Worm (Caenorhabditis elegans) whole organism, L2 larva: ENCODE measurements around the gene C50A2.7.

Source experiments
- C34F6.9 ChIP-seq: fragments of 150-350 bp; optimal IDR thresholded peaks from 2 replicates; lab custom pipeline; 2014; ENCODE audit warnings: missing biosample characterization, missing genetic modification characterization
- F13H6.1 ChIP-seq: sonication (generic microtip); optimal IDR thresholded peaks from 2 replicates; lab custom pipeline; 2016; ENCODE audit warnings: missing genetic modification characterization, missing compliant biosample characterization
- ZK546.5 ChIP-seq: sonication (generic microtip); optimal IDR thresholded peaks from 2 replicates; lab custom pipeline; 2017; ENCODE audit warnings: missing biosample characterization, missing genetic modification characterization
- alr-1 ChIP-seq: fragments of 150-350 bp; optimal IDR thresholded peaks from 2 replicates; lab custom pipeline; 2014; ENCODE audit warnings: missing biosample characterization, missing genetic modification characterization
- ama-1 ChIP-seq: fragments of 150-350 bp; optimal IDR thresholded peaks from 2 replicates; lab custom pipeline; 2018; ENCODE audit warnings: inconsistent platforms
- blmp-1 ChIP-seq: sonication (generic microtip); optimal IDR thresholded peaks from 2 replicates; lab custom pipeline; 2017; ENCODE audit warnings: missing genetic modification characterization, mild to moderate bottlenecking, missing compliant biosample characterization, antibody characterized with exemption, moderate library complexity; ENCODE audit not compliant: insufficient read depth
- ceh-16 ChIP-seq: fragments of 150-350 bp; optimal IDR thresholded peaks from 2 replicates; lab custom pipeline; 2014; ENCODE audit warnings: missing biosample characterization, missing genetic modification characterization
- crh-2 ChIP-seq: sonication (generic microtip); optimal IDR thresholded peaks from 2 replicates; lab custom pipeline; 2017; ENCODE audit warnings: missing biosample characterization, missing genetic modification characterization
- dmd-4 ChIP-seq: sonication (generic microtip); optimal IDR thresholded peaks from 2 replicates; lab custom pipeline; 2017; ENCODE audit warnings: missing biosample characterization, missing genetic modification characterization
- egl-27 ChIP-seq: sonication (generic microtip); optimal IDR thresholded peaks from 3 replicates; lab custom pipeline; 2017; ENCODE audit warnings: missing biosample characterization, missing genetic modification reagents, missing genetic modification characterization
- elt-1 ChIP-seq: fragments of 150-350 bp; optimal IDR thresholded peaks from 2 replicates; lab custom pipeline; 2014; ENCODE audit warnings: missing biosample characterization, missing genetic modification characterization
- elt-3 ChIP-seq: sonication (generic microtip); optimal IDR thresholded peaks from 2 replicates; lab custom pipeline; 2017; ENCODE audit warnings: missing biosample characterization, missing genetic modification characterization
- fos-1 ChIP-seq: fragments of 150-350 bp; optimal IDR thresholded peaks from 2 replicates; lab custom pipeline; 2014; ENCODE audit warnings: missing biosample characterization, missing genetic modification characterization
- gmeb-1 ChIP-seq: fragments of 150-350 bp; optimal IDR thresholded peaks from 2 replicates; lab custom pipeline; 2014; ENCODE audit warnings: missing biosample characterization, missing genetic modification characterization
- lin-11 ChIP-seq: fragments of 150-350 bp; sonication (generic microtip); optimal IDR thresholded peaks from 2 replicates; lab custom pipeline; 2014; ENCODE audit warnings: missing biosample characterization, missing genetic modification characterization, inconsistent platforms, mixed read lengths
- lin-39 ChIP-seq: fragments of 150-350 bp; optimal IDR thresholded peaks from 2 replicates; lab custom pipeline; 2014; ENCODE audit warnings: missing biosample characterization, missing genetic modification reagents, missing genetic modification characterization
- lsy-2 ChIP-seq, 2 experiments: fragments of 150-350 bp in 1 of 2; sonication (generic microtip) in 1 of 2; optimal IDR thresholded peaks; 2 replicates each; lab custom pipeline; 2014 to 2017; ENCODE audit warnings: missing biosample characterization in 2 of 2, missing genetic modification characterization in 2 of 2
- mab-5 ChIP-seq: fragments of 150-350 bp; optimal IDR thresholded peaks from 2 replicates; lab custom pipeline; 2014; ENCODE audit warnings: missing biosample characterization, missing genetic modification characterization
- mbf-1 ChIP-seq: sonication (generic microtip); optimal IDR thresholded peaks from 2 replicates; lab custom pipeline; 2017; ENCODE audit warnings: missing biosample characterization, missing genetic modification characterization
- mdl-1 ChIP-seq, 2 experiments: fragments of 150-350 bp in 1 of 2; sonication (generic microtip) in 1 of 2; optimal IDR thresholded peaks; 2 replicates each; lab custom pipeline; 2017; ENCODE audit warnings: missing biosample characterization in 2 of 2, missing genetic modification characterization in 2 of 2
- nhr-10 ChIP-seq: sonication (generic microtip); optimal IDR thresholded peaks from 2 replicates; lab custom pipeline; 2017; ENCODE audit warnings: missing biosample characterization, missing genetic modification characterization
- nhr-11 ChIP-seq: fragments of 150-350 bp; optimal IDR thresholded peaks from 2 replicates; lab custom pipeline; 2014; ENCODE audit warnings: missing biosample characterization, missing genetic modification characterization
- nhr-129 ChIP-seq: fragments of 150-350 bp; optimal IDR thresholded peaks from 2 replicates; lab custom pipeline; 2014; ENCODE audit warnings: missing biosample characterization, missing genetic modification characterization
- nhr-23 ChIP-seq: fragments of 150-350 bp; optimal IDR thresholded peaks from 2 replicates; lab custom pipeline; 2014; ENCODE audit warnings: missing biosample characterization, missing genetic modification reagents, missing genetic modification characterization
- nhr-237 ChIP-seq: fragments of 150-350 bp; optimal IDR thresholded peaks from 2 replicates; lab custom pipeline; 2014; ENCODE audit warnings: missing biosample characterization, missing genetic modification characterization
- nhr-25 ChIP-seq: fragments of 150-350 bp; sonication (generic microtip); optimal IDR thresholded peaks from 3 replicates; lab custom pipeline; 2014; ENCODE audit warnings: missing biosample characterization, missing genetic modification characterization
- nhr-6 ChIP-seq: fragments of 150-350 bp; optimal IDR thresholded peaks from 2 replicates; lab custom pipeline; 2014; ENCODE audit warnings: missing biosample characterization, missing genetic modification characterization
- nhr-77 ChIP-seq: fragments of 150-350 bp; optimal IDR thresholded peaks from 2 replicates; lab custom pipeline; 2014; ENCODE audit warnings: missing biosample characterization, missing genetic modification characterization
- peb-1 ChIP-seq: fragments of 150-350 bp; optimal IDR thresholded peaks from 2 replicates; lab custom pipeline; 2014; ENCODE audit warnings: missing biosample characterization, missing genetic modification characterization
- sem-4 ChIP-seq: fragments of 150-350 bp; optimal IDR thresholded peaks from 2 replicates; lab custom pipeline; 2014; ENCODE audit warnings: missing biosample characterization, missing genetic modification reagents, missing genetic modification characterization
- sma-3 ChIP-seq: sonication (generic microtip); optimal IDR thresholded peaks from 2 replicates; lab custom pipeline; 2016; ENCODE audit warnings: missing genetic modification reagents, missing genetic modification characterization, missing compliant biosample characterization
- sma-9 ChIP-seq, 2 experiments: fragments of 150-350 bp in 1 of 2; sonication (generic microtip) in 1 of 2; optimal IDR thresholded peaks; 2 replicates each; lab custom pipeline; 2014 to 2016; ENCODE audit warnings: missing genetic modification characterization in 2 of 2, mild to moderate bottlenecking in 1 of 2, missing biosample characterization in 1 of 2, missing compliant biosample characterization in 1 of 2, missing genetic modification reagents in 1 of 2, moderate library complexity in 1 of 2
- unc-39 ChIP-seq: fragments of 150-350 bp; optimal IDR thresholded peaks from 2 replicates; lab custom pipeline; 2014; ENCODE audit warnings: missing biosample characterization, missing genetic modification characterization
- unc-55 ChIP-seq: fragments of 150-350 bp; sonication (generic microtip); optimal IDR thresholded peaks from 3 replicates; lab custom pipeline; 2014; ENCODE audit warnings: missing biosample characterization, missing genetic modification reagents, missing genetic modification characterization
- unc-62 ChIP-seq: fragments of 150-350 bp; optimal IDR thresholded peaks from 2 replicates; lab custom pipeline; 2014; ENCODE audit warnings: missing biosample characterization, missing genetic modification reagents, missing genetic modification characterization
- zag-1 ChIP-seq: fragments of 150-350 bp; optimal IDR thresholded peaks from 2 replicates; lab custom pipeline; 2014; ENCODE audit warnings: missing biosample characterization, missing genetic modification characterization
- ztf-1 ChIP-seq: fragments of 200-800 bp; sonication (Bioruptor generic); conservative IDR thresholded peaks from 2 replicates; pipeline ENCODE4 v1.3.6; 2022; ENCODE audit warnings: missing genetic modification characterization, missing compliant biosample characterization
- ztf-11 ChIP-seq: sonication (generic microtip); optimal IDR thresholded peaks from 2 replicates; lab custom pipeline; 2017; ENCODE audit warnings: missing biosample characterization, missing genetic modification characterization
- ztf-4 ChIP-seq: fragments of 150-350 bp; optimal IDR thresholded peaks from 2 replicates; lab custom pipeline; 2014; ENCODE audit warnings: missing biosample characterization, missing genetic modification characterization

The C50A2.7 gene

ce11 chrIV:1199501-1199900 is 36.3 kb downstream of the C50A2.7 start:
- TF ChIP-seq nhr-10 (no peak), elt-3 (no peak), nhr-129 (no peak), ama-1 (no peak), lin-39 (tag; lab: Kevin White, UChicago) (no peak), blmp-1 (tag; lab: Kevin White, UChicago) (no peak), nhr-25 (no peak), dmd-4 (tag; lab: Kevin White, UChicago) (no peak), crh-2 (no peak), peb-1 (tag; lab: Kevin White, UChicago) (no peak), sma-3 (GFP tag; lab: Kevin White, UChicago) (no peak), elt-1 (no peak), alr-1 (no peak), ztf-1 (GFP tag; lab: Robert Waterston, UW) (no peak), unc-55 (GFP tag; lab: Kevin White, UChicago) (no peak), sma-9 (GFP tag; optimal IDR thresholded peaks at IDR 0.05; lab: Kevin White, UChicago) (no peak), sma-9 (tag; optimal IDR thresholded peaks at IDR 0.05; lab: Kevin White, UChicago) (no peak), nhr-23 (tag; lab: Kevin White, UChicago) (no peak), lsy-2 (tag; optimal IDR thresholded peaks at IDR 0.05; lab: Kevin White, UChicago) (no peak), nhr-77 (tag; lab: Kevin White, UChicago) (no peak), mab-5 (tag; lab: Kevin White, UChicago) (no peak)
- TF ChIP-seq, all 48 proteins: peak for 0

- no peak for TF ChIP-seq ztf-4 (tag; lab: Kevin White, UChicago)
Measured at ce11 chrIV:1204870-1205269, 41.6 kb downstream of the C50A2.7 start, which contains the start of gene dsl-2. TSS of gene dsl-2 (minus strand) at chrIV:1204970.

- TF ChIP-seq C34F6.9 (tag; lab: Kevin White, UChicago) (no peak), elt-3 (no peak), dmd-4 (tag; lab: Kevin White, UChicago) (no peak), alr-1 (no peak), sma-9 (GFP tag; optimal IDR thresholded peaks at IDR 0.05; lab: Kevin White, UChicago) (no peak), sma-9 (tag; optimal IDR thresholded peaks at IDR 0.05; lab: Kevin White, UChicago) (no peak), nhr-237 (tag; lab: Kevin White, UChicago) (no peak), unc-55 (GFP tag; lab: Kevin White, UChicago) (no peak), nhr-23 (tag; lab: Kevin White, UChicago) (no peak), ztf-11 (tag; lab: Kevin White, UChicago) (no peak), mdl-1 (tag; optimal IDR thresholded peaks at IDR 0.05; lab: Kevin White, UChicago) (no peak), sem-4 (no peak), ztf-1 (GFP tag; lab: Robert Waterston, UW) (no peak), ama-1 (no peak), ZK546.5 (no peak), sma-3 (GFP tag; lab: Kevin White, UChicago) (no peak), nhr-6 (tag; lab: Kevin White, UChicago) (no peak), egl-27 (tag; lab: Kevin White, UChicago) (no peak), lin-11 (tag; lab: Kevin White, UChicago) (no peak), ztf-4 (tag; lab: Kevin White, UChicago) (no peak), fos-1 (tag; lab: Kevin White, UChicago) (no peak)
Measured at ce11 chrIV:1207980-1208379, 44.8 kb downstream of the C50A2.7 start, which contains the start of gene dsl-1. TSS of gene dsl-1 (minus strand) at chrIV:1208080.

ce11 chrIV:1209320-1209719 is 46.1 kb downstream of the C50A2.7 start:
- TF ChIP-seq ZK546.5 (no peak), nhr-11 (tag; lab: Kevin White, UChicago) (no peak), nhr-129 (no peak), ztf-11 (tag; lab: Kevin White, UChicago) (no peak), ceh-16 (tag; lab: Kevin White, UChicago) (no peak), unc-62 (no peak), mbf-1 (tag; lab: Kevin White, UChicago) (no peak), nhr-77 (tag; lab: Kevin White, UChicago) (no peak), zag-1 (no peak), nhr-6 (tag; lab: Kevin White, UChicago) (no peak), mab-5 (tag; lab: Kevin White, UChicago) (no peak), unc-39 (tag; lab: Kevin White, UChicago) (no peak), crh-2 (no peak), F13H6.1 (tag; lab: Kevin White, UChicago) (no peak), sma-3 (GFP tag; lab: Kevin White, UChicago) (no peak), blmp-1 (tag; lab: Kevin White, UChicago) (no peak), gmeb-1 (tag; lab: Kevin White, UChicago) (no peak)
